Worm (Caenorhabditis elegans): ENCODE results near the gene AH9.6.

DNA sequence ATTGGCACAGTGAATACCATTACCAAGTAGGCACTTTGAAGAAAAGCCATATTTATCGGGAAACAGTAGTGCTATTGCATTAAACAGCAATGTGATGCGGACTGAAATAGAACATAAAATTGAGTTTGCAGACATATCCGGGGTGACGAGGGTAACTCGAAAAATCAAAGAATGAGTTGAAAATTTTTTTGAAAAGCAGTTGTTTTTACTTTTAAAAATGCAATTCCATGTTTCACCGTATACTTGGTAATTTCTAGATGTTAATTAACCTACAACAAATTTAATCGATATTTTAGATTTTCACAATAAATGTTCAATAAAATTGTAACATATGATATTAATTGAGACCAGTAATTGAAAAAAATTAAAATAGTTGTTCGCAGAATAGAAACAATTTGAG, 6.3 kb upstream of the AH9.6 start, which contains the start of gene AH9.4:
- TF ChIP-seq nfya-1 (tag; optimal IDR thresholded peaks at IDR 0.05; ENCODE audit: borderline replicate concordance, insufficient read depth) (no peak), Y53F4B.3 (GFP tag; IDR thresholded peaks at IDR 0.05) (no peak), lin-40 (tag; optimal IDR thresholded peaks at IDR 0.05) (no peak)
